Worm (Caenorhabditis elegans): ENCODE data around the gene K05F1.8.

Gene K05F1.8

ce11 chrII:5833136-5833535, 33.7 kb upstream of the K05F1.8 start, which contains the start of gene gtap-1:
Gene gtap-1 (minus strand): TSS chrII:5833236.
- TF ChIP-seq pqm-1 (tag; optimal IDR thresholded peaks at IDR 0.05) (no peak), F10B5.3 (tag; optimal IDR thresholded peaks at IDR 0.05) (no peak), ama-1 (optimal IDR thresholded peaks at IDR 0.05) (no peak), Y48G9A.11 (GFP tag; IDR thresholded peaks at IDR 0.05) (no peak), madf-5 (GFP tag; IDR thresholded peaks at IDR 0.05) (no peak), hmg-1.1 (GFP tag; IDR thresholded peaks at IDR 0.05) (no peak), zfp-2 (tag; optimal IDR thresholded peaks at IDR 0.05) (no peak), F44E2.7 (GFP tag; IDR thresholded peaks at IDR 0.05) (no peak), egl-27 (tag; optimal IDR thresholded peaks at IDR 0.05) (no peak), T20F7.1 (GFP tag; optimal IDR thresholded peaks at IDR 0.05) (no peak), D1046.2 (GFP tag; IDR thresholded peaks at IDR 0.05) (no peak), ztf-7 (tag; optimal IDR thresholded peaks at IDR 0.05) (no peak)

DNA sequence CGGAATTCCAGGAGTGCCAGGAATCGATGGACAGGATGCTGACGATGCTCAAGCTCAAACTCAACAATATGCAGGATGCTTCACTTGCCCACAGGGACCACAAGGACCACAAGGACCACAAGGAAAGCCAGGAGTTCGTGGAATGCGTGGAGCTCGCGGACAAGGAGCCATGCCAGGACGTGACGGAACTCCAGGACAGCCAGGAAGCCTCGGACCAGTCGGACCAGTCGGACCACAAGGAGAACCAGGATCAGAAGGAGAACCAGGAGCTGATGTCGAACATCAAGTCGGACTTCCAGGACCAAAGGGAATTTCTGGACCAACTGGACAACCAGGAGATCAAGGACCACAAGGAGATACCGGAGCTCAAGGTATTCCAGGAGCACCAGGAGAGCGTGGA, 31.9 kb upstream of the K05F1.8 start:
- TF ChIP-seq mxl-3 (GFP tag; optimal IDR thresholded peaks at IDR 0.05) (no peak), F44E2.7 (GFP tag; IDR thresholded peaks at IDR 0.05) (no peak), set-16 (GFP tag; IDR thresholded peaks at IDR 0.05) (peak; percentile 79), lir-3 (tag; optimal IDR thresholded peaks at IDR 0.05) (no peak), spr-3 (GFP tag; optimal IDR thresholded peaks at IDR 0.05) (no peak), nhr-102 (tag; optimal IDR thresholded peaks at IDR 0.05) (no peak), nhr-10 (tag; optimal IDR thresholded peaks at IDR 0.05) (no peak), zag-1 (tag; optimal IDR thresholded peaks at IDR 0.05) (no peak)

DNA sequence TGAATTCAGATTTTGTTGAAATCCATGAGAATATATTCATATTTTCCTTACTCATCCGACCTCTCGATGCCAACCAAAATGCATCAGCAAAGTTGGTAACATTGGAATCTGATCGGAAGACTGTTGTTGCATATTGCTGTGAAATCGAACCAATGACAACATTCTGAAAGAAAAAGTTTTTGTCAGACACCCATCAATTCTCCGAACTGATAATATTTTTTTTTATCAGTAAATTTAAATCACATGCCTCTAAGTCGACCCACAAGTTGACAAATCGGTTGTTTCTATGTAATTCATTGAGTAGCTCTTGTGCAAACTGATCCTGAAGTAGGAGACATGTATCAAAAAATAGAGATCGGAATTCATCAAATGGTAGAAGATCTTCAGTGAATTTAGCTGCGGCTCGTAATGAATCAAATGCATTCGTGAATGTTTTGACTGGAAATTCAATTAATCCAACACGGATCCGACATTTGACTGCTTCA, 30.5 kb upstream of the K05F1.8 start, which contains the start of gene col-74:
TSS of gene col-74 (plus strand) at position 435 of the 485 bp plus-strand sequence.
- peak; percentile 75 for TF ChIP-seq dmd-6 (GFP tag; IDR thresholded peaks at IDR 0.05)
- TF ChIP-seq spr-1 (tag; optimal IDR thresholded peaks at IDR 0.05) = no peak
- no peak for TF ChIP-seq nhr-111 (GFP tag; optimal IDR thresholded peaks at IDR 0.05)
- TF ChIP-seq dve-1 (tag; optimal IDR thresholded peaks at IDR 0.05; ENCODE audit: insufficient read depth) = peak; percentile 56
- no peak for TF ChIP-seq spr-3 (GFP tag; optimal IDR thresholded peaks at IDR 0.05)
- TF ChIP-seq daf-19 (GFP tag; conservative IDR thresholded peaks at IDR 0.05) = no peak
- TF ChIP-seq daf-16 (GFP tag; optimal IDR thresholded peaks at IDR 0.05) = no peak
- peak; percentile 60 for TF ChIP-seq daf-16 (tag; optimal IDR thresholded peaks at IDR 0.05)
- peak in 1 of 2 experiments; percentile 2 for TF ChIP-seq unc-62 (GFP tag; optimal IDR thresholded peaks at IDR 0.05 in 1 of 2)
- TF ChIP-seq unc-62 (tag; optimal IDR thresholded peaks at IDR 0.05) = no peak
- no peak for TF ChIP-seq nhr-11 (tag; optimal IDR thresholded peaks at IDR 0.05)
- TF ChIP-seq hlh-11 (tag; optimal IDR thresholded peaks at IDR 0.05) = peak; percentile 42

DNA sequence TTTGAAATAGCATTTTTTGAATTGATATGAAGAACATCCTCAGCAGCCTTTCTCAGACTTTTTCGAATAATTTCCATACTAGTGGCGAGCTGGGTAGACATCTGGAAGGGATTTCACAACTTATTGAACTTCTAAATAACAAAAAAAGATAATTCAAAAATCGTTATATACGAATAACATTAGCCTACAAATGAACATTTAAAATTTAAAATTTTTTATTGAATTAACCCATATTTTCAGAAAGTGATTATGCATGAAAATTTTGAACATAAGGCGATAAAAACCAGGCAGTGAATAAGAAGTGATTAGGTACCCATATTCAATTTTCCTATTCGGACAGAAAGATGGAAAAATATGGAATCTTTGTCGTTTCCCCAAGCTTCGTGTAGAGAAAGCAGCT, 29.0 kb upstream of the K05F1.8 start, which contains the start of gene ZK1248.11:
TSS of gene ZK1248.11 (minus strand) at position 101 of the 400 bp plus-strand sequence.
- no peak for TF ChIP-seq saeg-2 (GFP tag; IDR thresholded peaks at IDR 0.05)
- TF ChIP-seq Y48G9A.11 (GFP tag; IDR thresholded peaks at IDR 0.05) = no peak
- no peak for TF ChIP-seq F26F4.8 (GFP tag; conservative IDR thresholded peaks at IDR 0.05)
- no peak for TF ChIP-seq nhr-11 (tag; optimal IDR thresholded peaks at IDR 0.05)
- no peak for TF ChIP-seq lim-7 (GFP tag; IDR thresholded peaks at IDR 0.05)
- TF ChIP-seq unc-62 (GFP tag; optimal IDR thresholded peaks at IDR 0.05 in 1 of 2) = no peak
- no peak for TF ChIP-seq unc-62 (tag; optimal IDR thresholded peaks at IDR 0.05)
- TF ChIP-seq skn-1 (tag; optimal IDR thresholded peaks at IDR 0.05) = no peak
- TF ChIP-seq nhr-77 (tag; optimal IDR thresholded peaks at IDR 0.05) = no peak
- no peak for TF ChIP-seq hlh-30 (tag; optimal IDR thresholded peaks at IDR 0.05; ENCODE audit: insufficient read depth)
- TF ChIP-seq zag-1 (tag; optimal IDR thresholded peaks at IDR 0.05) = no peak

All from whole organism, L4 larva.